Fruit fly (Drosophila melanogaster): Measurements from ENCODE around the gene mts.

- TF ChIP-seq CG16779 (tag; optimal IDR thresholded peaks at IDR 0.05) (no peak), Hr39 (GFP tag; optimal IDR thresholded peaks at IDR 0.05) (no peak), Met (GFP tag; optimal IDR thresholded peaks at IDR 0.05) (no peak), CG9139 (GFP tag; optimal IDR thresholded peaks at IDR 0.05) (no peak), pdm3 (GFP tag; optimal IDR thresholded peaks at IDR 0.05) (no peak), CG6163 (GFP tag; IDR thresholded peaks at IDR 0.05) (no peak), CG6854 (GFP tag; optimal IDR thresholded peaks at IDR 0.05) (no peak), Ets96B (tag; optimal IDR thresholded peaks at IDR 0.05) (no peak)
Observed at dm6 chr2L:7795859-7796258, 31.6 kb upstream of the mts start, which contains the start of gene LKRSDH.
